Fruit fly (Drosophila melanogaster) whole organism, embryonic: ENCODE results near the gene kibra.
A peak's percentile ranks its signal among the peaks of the same experiment; 100 is the strongest.

Experiments
- Awh ChIP-seq: fragments of 200-800 bp; sonication (Bioruptor generic); IDR thresholded peaks from 2 replicates; pipeline ENCODE4, ENCODE4 v1.3.6; 2022; ENCODE audit warnings: missing biosample characterization, missing genetic modification characterization
- CG1024 ChIP-seq: fragments of 200-800 bp; sonication (Bioruptor generic); IDR thresholded peaks from 2 replicates; pipeline ENCODE4 v1.3.6; 2022; ENCODE audit warnings: missing biosample characterization, missing genetic modification characterization
- CG10321 ChIP-seq: fragments of 200-800 bp; sonication (Bioruptor generic); IDR thresholded peaks from 2 replicates; pipeline ENCODE4 v1.3.6; 2022; ENCODE audit warnings: missing biosample characterization, missing genetic modification characterization
- CG10462 ChIP-seq: fragments of 200-800 bp; sonication (Bioruptor generic); optimal IDR thresholded peaks from 2 replicates; lab custom pipeline; 2016; ENCODE audit warnings: missing biosample characterization, missing genetic modification characterization
- CG10959 ChIP-seq: fragments of 200-800 bp; sonication (Bioruptor generic); IDR thresholded peaks from 2 replicates; pipeline ENCODE4 v1.3.6; 2022; ENCODE audit warnings: missing biosample characterization, missing genetic modification characterization
- CG14860 ChIP-seq: fragments of 200-800 bp; sonication (Bioruptor generic); IDR thresholded peaks from 3 replicates; pipeline ENCODE4 v1.3.6; 2022; ENCODE audit warnings: missing biosample characterization, missing genetic modification characterization; ENCODE audit not compliant: partially characterized antibody
- CG15601 ChIP-seq: fragments of 200-800 bp; sonication (Bioruptor generic); optimal IDR thresholded peaks from 3 replicates; lab custom pipeline; 2019; ENCODE audit warnings: missing biosample characterization, mild to moderate bottlenecking, missing genetic modification characterization, moderate library complexity
- CG16863 ChIP-seq: fragments of 200-800 bp; sonication (Bioruptor generic); optimal IDR thresholded peaks from 3 replicates; lab custom pipeline; 2016; ENCODE audit warnings: missing biosample characterization, missing genetic modification characterization
- CG30403 ChIP-seq: fragments of 200-800 bp; sonication (Bioruptor generic); optimal IDR thresholded peaks from 3 replicates; lab custom pipeline; 2016; ENCODE audit warnings: missing biosample characterization, missing genetic modification characterization
- CG31365 ChIP-seq: fragments of 200-800 bp; sonication (Bioruptor generic); optimal IDR thresholded peaks from 2 replicates; lab custom pipeline; 2018; ENCODE audit warnings: missing biosample characterization, mild to moderate bottlenecking, missing genetic modification characterization
- CG4282 ChIP-seq: fragments of 200-800 bp; sonication (Bioruptor generic); optimal IDR thresholded peaks from 2 replicates; lab custom pipeline; 2016; ENCODE audit warnings: missing biosample characterization, missing genetic modification characterization
- CG4730 ChIP-seq: fragments of 200-800 bp; sonication (Bioruptor generic); IDR thresholded peaks from 2 replicates; pipeline ENCODE4 v1.3.6; 2022; ENCODE audit warnings: missing biosample characterization, missing genetic modification characterization
- CG6272 ChIP-seq: fragments of 200-800 bp; sonication (Bioruptor generic); IDR thresholded peaks from 2 replicates; pipeline ENCODE4 v1.3.6; 2022; ENCODE audit warnings: missing biosample characterization, missing genetic modification characterization
- CG7357 ChIP-seq: fragments of 200-800 bp; sonication (Bioruptor generic); IDR thresholded peaks from 3 replicates; pipeline ENCODE4 v1.3.6; 2022; ENCODE audit warnings: missing biosample characterization, missing genetic modification characterization
- CG7987 ChIP-seq: fragments of 200-800 bp; sonication (Bioruptor generic); optimal IDR thresholded peaks from 2 replicates; lab custom pipeline; 2018; ENCODE audit warnings: missing biosample characterization, mild to moderate bottlenecking, missing genetic modification characterization, moderate library complexity
- CHES-1-like ChIP-seq: fragments of 200-800 bp; sonication (Bioruptor generic); optimal IDR thresholded peaks from 2 replicates; lab custom pipeline; 2016; ENCODE audit warnings: missing biosample characterization, missing genetic modification characterization
- Camta ChIP-seq: fragments of 200-800 bp; sonication (Bioruptor generic); optimal IDR thresholded peaks from 2 replicates; lab custom pipeline; 2016; ENCODE audit warnings: missing biosample characterization, missing genetic modification characterization
- Dfd ChIP-seq, 2 experiments: fragments of >200 bp; optimal IDR thresholded peaks; 2 replicates each; lab custom pipeline; 2017; ENCODE audit warnings: missing biosample characterization in 2 of 2, missing genetic modification characterization in 2 of 2
- Doc3 ChIP-seq: fragments of 200-800 bp; sonication (Bioruptor generic); IDR thresholded peaks from 3 replicates; pipeline ENCODE4 v1.3.6; 2022; ENCODE audit warnings: missing biosample characterization, missing genetic modification characterization; ENCODE audit not compliant: partially characterized antibody
- Gug ChIP-seq: fragments of 200-800 bp; sonication (Bioruptor generic); IDR thresholded peaks from 4 replicates; pipeline ENCODE4 v1.3.6; 2022; ENCODE audit warnings: missing biosample characterization, missing genetic modification characterization
- H15 ChIP-seq: fragments of 200-800 bp; sonication (Bioruptor generic); IDR thresholded peaks from 3 replicates; pipeline ENCODE4 v1.3.6; 2022; ENCODE audit warnings: missing biosample characterization, missing genetic modification characterization
- HHEX ChIP-seq: fragments of 200-800 bp; sonication (Bioruptor generic); optimal IDR thresholded peaks from 3 replicates; lab custom pipeline; 2017; ENCODE audit warnings: missing biosample characterization, mild to moderate bottlenecking, missing genetic modification characterization, missing genetic modification reagents
- HLH54F ChIP-seq: fragments of 200-800 bp; sonication (Bioruptor generic); optimal IDR thresholded peaks from 3 replicates; lab custom pipeline; 2016; ENCODE audit warnings: missing biosample characterization, missing genetic modification characterization
- HmgZ ChIP-seq: fragments of 200-800 bp; sonication (Bioruptor generic); optimal IDR thresholded peaks from 2 replicates; lab custom pipeline; 2018; ENCODE audit warnings: missing biosample characterization, mild to moderate bottlenecking, missing genetic modification characterization
- Mad ChIP-seq: fragments of 200-800 bp; sonication (Bioruptor generic); optimal IDR thresholded peaks from 2 replicates; lab custom pipeline; 2016; ENCODE audit warnings: missing biosample characterization, missing genetic modification characterization
- NFAT ChIP-seq: fragments of 200-800 bp; sonication (Bioruptor generic); IDR thresholded peaks from 2 replicates; pipeline ENCODE4 v1.3.6; 2022; ENCODE audit warnings: missing biosample characterization, missing genetic modification characterization
- Scr ChIP-seq: fragments of 200-800 bp; sonication (Bioruptor generic); IDR thresholded peaks from 2 replicates; pipeline ENCODE4 v1.3.6; 2022; ENCODE audit warnings: missing biosample characterization, missing genetic modification characterization; ENCODE audit not compliant: partially characterized antibody
- Sin3A ChIP-seq: fragments of >200 bp; optimal IDR thresholded peaks from 2 replicates; lab custom pipeline; 2018
- Ssrp ChIP-seq: fragments of 200-800 bp; sonication (Bioruptor generic); optimal IDR thresholded peaks from 2 replicates; lab custom pipeline; 2018; ENCODE audit warnings: missing biosample characterization, mild to moderate bottlenecking, missing genetic modification characterization, moderate library complexity
- Usf ChIP-seq: fragments of 200-800 bp; sonication (Bioruptor generic); optimal IDR thresholded peaks from 2 replicates; lab custom pipeline; 2017; ENCODE audit warnings: missing genotype, missing biosample characterization, missing genetic modification characterization
- abd-A ChIP-seq: fragments of 200-800 bp; sonication (Bioruptor generic); optimal IDR thresholded peaks from 3 replicates; lab custom pipeline; 2019; ENCODE audit warnings: missing biosample characterization, mild to moderate bottlenecking, missing genetic modification characterization, moderate library complexity
- amos ChIP-seq: fragments of 200-800 bp; sonication (Bioruptor generic); IDR thresholded peaks from 2 replicates; pipeline ENCODE4 v1.3.6; 2022; ENCODE audit warnings: missing biosample characterization, missing genetic modification characterization; ENCODE audit not compliant: partially characterized antibody
- bsh ChIP-seq, 2 experiments: fragments of 200-800 bp; sonication (Bioruptor generic); optimal IDR thresholded peaks; 2 replicates each; lab custom pipeline; 2017 to 2018; ENCODE audit warnings: mild to moderate bottlenecking in 2 of 2, missing biosample characterization in 2 of 2, missing genetic modification characterization in 2 of 2, moderate library complexity in 1 of 2
- dan ChIP-seq: fragments of 200-800 bp; sonication (Bioruptor generic); IDR thresholded peaks from 2 replicates; pipeline ENCODE4 v1.3.6; 2022; ENCODE audit warnings: missing biosample characterization, missing genetic modification characterization
- dmrt99B ChIP-seq: fragments of 200-800 bp; sonication (Bioruptor generic); optimal IDR thresholded peaks from 2 replicates; lab custom pipeline; 2018; ENCODE audit warnings: missing biosample characterization, mild to moderate bottlenecking, missing genetic modification characterization, moderate library complexity
- fru ChIP-seq: fragments of >200 bp; optimal IDR thresholded peaks from 2 replicates; lab custom pipeline; 2017
- fu2 ChIP-seq: fragments of 200-800 bp; sonication (Bioruptor generic); optimal IDR thresholded peaks from 2 replicates; lab custom pipeline; 2016; ENCODE audit warnings: missing biosample characterization, missing genetic modification characterization
- hbn ChIP-seq: fragments of 200-800 bp; sonication (Bioruptor generic); IDR thresholded peaks from 2 replicates; pipeline ENCODE4 v1.3.6; 2022; ENCODE audit warnings: missing biosample characterization, missing genetic modification characterization; ENCODE audit not compliant: partially characterized antibody
- luna ChIP-seq: fragments of 200-800 bp; sonication (Bioruptor generic); optimal IDR thresholded peaks from 2 replicates; lab custom pipeline; 2016; ENCODE audit warnings: missing biosample characterization, missing genetic modification characterization
- pfk ChIP-seq: fragments of 200-800 bp; sonication (Bioruptor generic); optimal IDR thresholded peaks from 2 replicates; lab custom pipeline; 2018; ENCODE audit warnings: missing biosample characterization, mild to moderate bottlenecking, missing genetic modification characterization, moderate library complexity
- pho ChIP-seq: fragments of 200-800 bp; sonication (Bioruptor generic); optimal IDR thresholded peaks from 2 replicates; lab custom pipeline; 2016; ENCODE audit warnings: missing biosample characterization, missing genetic modification characterization
- pum ChIP-seq: fragments of 200-800 bp; sonication (Bioruptor generic); optimal IDR thresholded peaks from 2 replicates; lab custom pipeline; 2016; ENCODE audit warnings: missing biosample characterization, missing genetic modification characterization
- repo ChIP-seq: fragments of 200-800 bp; sonication (Bioruptor generic); optimal IDR thresholded peaks from 2 replicates; lab custom pipeline; 2016; ENCODE audit warnings: missing biosample characterization, missing genetic modification characterization
- rib ChIP-seq: fragments of 200-800 bp; sonication (Bioruptor generic); IDR thresholded peaks from 2 replicates; pipeline ENCODE4 v1.3.6; 2022; ENCODE audit warnings: missing biosample characterization, missing genetic modification characterization
- sens-2 ChIP-seq: fragments of 200-800 bp; sonication (Bioruptor generic); IDR thresholded peaks from 2 replicates; pipeline ENCODE4 v1.3.6; 2022; ENCODE audit warnings: missing biosample characterization, missing genetic modification characterization
- sima ChIP-seq: fragments of 200-800 bp; sonication (Bioruptor generic); optimal IDR thresholded peaks from 2 replicates; lab custom pipeline; 2016; ENCODE audit warnings: missing biosample characterization, missing genetic modification characterization
- slou ChIP-seq: fragments of 200-800 bp; sonication (Bioruptor generic); optimal IDR thresholded peaks from 3 replicates; lab custom pipeline; 2016; ENCODE audit warnings: missing biosample characterization, missing genetic modification characterization
- slp2 ChIP-seq: fragments of 200-800 bp; sonication (Bioruptor generic); optimal IDR thresholded peaks from 2 replicates; lab custom pipeline; 2016; ENCODE audit warnings: missing biosample characterization, missing genetic modification characterization
- ttk ChIP-seq: fragments of 200-800 bp; sonication (Bioruptor generic); IDR thresholded peaks from 2 replicates; pipeline ENCODE4 v2.1.2; 2022; ENCODE audit warnings: missing biosample characterization, missing genetic modification characterization
- vvl ChIP-seq: fragments of 200-800 bp; sonication (Bioruptor generic); IDR thresholded peaks from 2 replicates; pipeline ENCODE4 v1.3.6; 2022; ENCODE audit warnings: missing biosample characterization, missing genetic modification characterization
- wek ChIP-seq: fragments of 200-800 bp; sonication (Bioruptor generic); optimal IDR thresholded peaks from 3 replicates; lab custom pipeline; 2018; ENCODE audit warnings: missing biosample characterization, mild to moderate bottlenecking, missing genetic modification characterization, moderate library complexity

kibra gene

dm6 chr3R:14714147-14714903 is 9.7 kb downstream of the kibra start (continued):
- TF ChIP-seq H15 (no peak), dmrt99B (peak; percentile 82), slp2 (GFP tag; lab: Kevin White, UChicago) (no peak), slou (GFP tag; lab: Kevin White, UChicago) (no peak), Scr (GFP tag; lab: Robert Waterston, UW) (0 out of 2 replicates have a peak, but pooled peaks have one; percentile 10), CG4730 (GFP tag; lab: Robert Waterston, UW) (0 out of 2 replicates have a peak, but pooled peaks have one; percentile 39), pum (GFP tag; lab: Kevin White, UChicago) (no peak), Mad (no peak), CG4282 (GFP tag; lab: Kevin White, UChicago) (no peak), abd-A (tag; lab: Kevin White, UChicago) (peak; percentile 63), CG15601 (tag; lab: Kevin White, UChicago) (peak; percentile 62), Awh (GFP tag; lab: Robert Waterston, UW) (0 out of 2 replicates have a peak, but pooled peaks have one; percentile 42), NFAT (no peak), CG14860 (GFP tag; lab: Robert Waterston, UW) (no peak), HmgZ (tag; lab: Kevin White, UChicago) (no peak), HHEX (peak; percentile 60), CG10462 (no peak), fru (lab: Kevin White, UChicago) (no peak), Usf (GFP tag; lab: Kevin White, UChicago) (peak; percentile 27), CG7357 (GFP tag; lab: Robert Waterston, UW) (peak; percentile 49; the same call in 1 of the 3 replicates), Dfd (GFP tag; optimal IDR thresholded peaks at IDR 0.05; lab: Kevin White, UChicago) (no peak), vvl (no peak), CG10959 (GFP tag; lab: Robert Waterston, UW) (peak; percentile 85), amos (no peak), Sin3A (no peak), CG16863 (GFP tag; lab: Kevin White, UChicago) (no peak), sens-2 (no peak), CG1024 (no peak), CG7987 (GFP tag; lab: Kevin White, UChicago) (no peak), Doc3 (GFP tag; lab: Robert Waterston, UW) (no peak), luna (GFP tag; lab: Kevin White, UChicago) (no peak), rib (GFP tag; lab: Robert Waterston, UW) (peak; percentile 79; the same call in 1 of the 2 replicates), repo (GFP tag; lab: Kevin White, UChicago) (no peak), dan (no peak), Gug (GFP tag; lab: Robert Waterston, UW) (no peak), sima (GFP tag; lab: Kevin White, UChicago) (no peak), bsh (GFP tag; optimal IDR thresholded peaks at IDR 0.05; lab: Kevin White, UChicago) (peak in 1 of 2 experiments; percentile 90), ttk (GFP tag; lab: Robert Waterston, UW) (peak; percentile 54; the same call in 1 of the 2 replicates), wek (GFP tag; lab: Kevin White, UChicago) (peak; percentile 34), HLH54F (GFP tag; lab: Kevin White, UChicago) (no peak), CHES-1-like (GFP tag; lab: Kevin White, UChicago) (no peak), Ssrp (peak; percentile 87), CG30403 (GFP tag; lab: Kevin White, UChicago) (no peak), CG31365 (tag; lab: Kevin White, UChicago) (no peak), CG10321 (no peak), hbn (GFP tag; lab: Robert Waterston, UW) (no peak), pho (GFP tag; lab: Kevin White, UChicago) (peak; percentile 2), fu2 (no peak), CG6272 (no peak), Camta (GFP tag; lab: Kevin White, UChicago) (no peak), pfk (GFP tag; lab: Kevin White, UChicago) (no peak)
